Fruit fly (Drosophila melanogaster) whole organism, embryonic: ENCODE measurements around the gene Dad1.

Experiments used
- ATbp ChIP-seq: fragments of 200-800 bp; sonication (Bioruptor generic); optimal IDR thresholded peaks from 2 replicates; lab custom pipeline; 2017; ENCODE audit warnings: missing biosample characterization, mild to moderate bottlenecking, missing genetic modification characterization, missing genetic modification reagents
- Aef1 ChIP-seq: fragments of 200-800 bp; sonication (Bioruptor generic); IDR thresholded peaks from 3 replicates; pipeline ENCODE4 v1.3.6; 2022; ENCODE audit warnings: missing biosample characterization, missing genetic modification characterization
- Blimp-1 ChIP-seq: fragments of 200-800 bp; sonication (Bioruptor generic); optimal IDR thresholded peaks from 3 replicates; lab custom pipeline; 2018; ENCODE audit warnings: missing biosample characterization, missing genetic modification characterization, mild to moderate bottlenecking, moderate library complexity, missing genetic modification reagents
- CG10147 ChIP-seq: fragments of 200-800 bp; sonication (Bioruptor generic); optimal IDR thresholded peaks from 2 replicates; lab custom pipeline; 2019; ENCODE audit warnings: missing biosample characterization, mild to moderate bottlenecking, missing genetic modification characterization, moderate library complexity
- CG10462 ChIP-seq: fragments of 200-800 bp; sonication (Bioruptor generic); optimal IDR thresholded peaks from 2 replicates; lab custom pipeline; 2016; ENCODE audit warnings: missing biosample characterization, missing genetic modification characterization
- CG10565 ChIP-seq: fragments of 200-800 bp; sonication (Bioruptor generic); optimal IDR thresholded peaks from 3 replicates; lab custom pipeline; 2016; ENCODE audit warnings: missing biosample characterization, mild to moderate bottlenecking, missing genetic modification characterization
- CG11085 ChIP-seq: fragments of 200-800 bp; sonication (Bioruptor generic); IDR thresholded peaks from 2 replicates; pipeline ENCODE4 v1.3.6; 2022; ENCODE audit warnings: missing biosample characterization, missing genetic modification characterization
- CG11696 ChIP-seq: fragments of 200-800 bp; sonication (Bioruptor generic); IDR thresholded peaks from 2 replicates; pipeline ENCODE4 v1.3.6; 2022; ENCODE audit warnings: missing biosample characterization, missing genetic modification characterization
- CG12104 ChIP-seq: fragments of 200-800 bp; sonication (Bioruptor generic); optimal IDR thresholded peaks from 3 replicates; lab custom pipeline; 2016; ENCODE audit warnings: missing biosample characterization, missing genetic modification characterization
- CG12659 ChIP-seq: fragments of 200-800 bp; sonication (Bioruptor generic); optimal IDR thresholded peaks from 3 replicates; lab custom pipeline; 2017; ENCODE audit warnings: mild to moderate bottlenecking, missing biosample characterization, missing genetic modification reagents, missing genetic modification characterization
- CG1602 ChIP-seq: fragments of 200-800 bp; sonication (Bioruptor generic); optimal IDR thresholded peaks from 3 replicates; lab custom pipeline; 2016; ENCODE audit warnings: missing biosample characterization, missing genetic modification characterization
- CG17612 ChIP-seq: fragments of 200-800 bp; sonication (Bioruptor generic); IDR thresholded peaks from 2 replicates; pipeline ENCODE4 v1.3.6; 2022; ENCODE audit warnings: missing biosample characterization, missing genetic modification characterization
- CG2116 ChIP-seq: fragments of 200-800 bp; sonication (Bioruptor generic); optimal IDR thresholded peaks from 3 replicates; lab custom pipeline; 2018; ENCODE audit warnings: missing biosample characterization, mild to moderate bottlenecking, missing genetic modification characterization
- CG2129 ChIP-seq: fragments of 200-800 bp; sonication (Bioruptor generic); IDR thresholded peaks from 2 replicates; pipeline ENCODE4 v1.3.6; 2022; ENCODE audit warnings: missing biosample characterization, missing genetic modification characterization; ENCODE audit not compliant: partially characterized antibody
- CG2199 ChIP-seq: fragments of 200-800 bp; sonication (Bioruptor generic); IDR thresholded peaks from 3 replicates; pipeline ENCODE4 v1.3.6; 2022; ENCODE audit warnings: missing biosample characterization, missing genetic modification characterization
- CG31224 ChIP-seq: fragments of 200-800 bp; sonication (Bioruptor generic); IDR thresholded peaks from 2 replicates; pipeline ENCODE4 v1.3.6; 2022; ENCODE audit warnings: missing biosample characterization, missing genetic modification characterization
- CG3838 ChIP-seq: fragments of 200-800 bp; sonication (Bioruptor generic); optimal IDR thresholded peaks from 3 replicates; lab custom pipeline; 2016; ENCODE audit warnings: missing biosample characterization, missing genetic modification characterization
- CG4404 ChIP-seq: fragments of 200-800 bp; sonication (Bioruptor generic); IDR thresholded peaks from 2 replicates; pipeline ENCODE4 v1.3.6; 2022; ENCODE audit warnings: missing biosample characterization, missing genetic modification characterization
- CG6654 ChIP-seq: fragments of 200-800 bp; sonication (Bioruptor generic); optimal IDR thresholded peaks from 2 replicates; lab custom pipeline; 2017; ENCODE audit warnings: missing biosample characterization, mild to moderate bottlenecking, missing genetic modification characterization
- CG7928 ChIP-seq: fragments of 200-800 bp; sonication (Bioruptor generic); optimal IDR thresholded peaks from 2 replicates; lab custom pipeline; 2017; ENCODE audit warnings: missing biosample characterization, mild to moderate bottlenecking, missing genetic modification characterization
- CG8765 ChIP-seq: fragments of 200-800 bp; sonication (Bioruptor generic); IDR thresholded peaks from 2 replicates; pipeline ENCODE4 v1.3.6; 2022; ENCODE audit warnings: missing biosample characterization, missing genetic modification characterization
- CG9727 ChIP-seq: fragments of 200-800 bp; sonication (Bioruptor generic); optimal IDR thresholded peaks from 3 replicates; lab custom pipeline; 2017; ENCODE audit warnings: missing biosample characterization, mild to moderate bottlenecking, missing genetic modification characterization
- CHES-1-like ChIP-seq: fragments of 200-800 bp; sonication (Bioruptor generic); optimal IDR thresholded peaks from 2 replicates; lab custom pipeline; 2016; ENCODE audit warnings: missing biosample characterization, missing genetic modification characterization
- Camta ChIP-seq: fragments of 200-800 bp; sonication (Bioruptor generic); optimal IDR thresholded peaks from 2 replicates; lab custom pipeline; 2016; ENCODE audit warnings: missing biosample characterization, missing genetic modification characterization
- Dad ChIP-seq: fragments of 200-800 bp; sonication (Bioruptor generic); optimal IDR thresholded peaks from 3 replicates; lab custom pipeline; 2016; ENCODE audit warnings: missing biosample characterization, missing genetic modification characterization
- Dbx ChIP-seq: fragments of 200-800 bp; sonication (Bioruptor generic); IDR thresholded peaks from 3 replicates; pipeline ENCODE4 v1.3.6; 2022; ENCODE audit warnings: missing biosample characterization, missing genetic modification characterization
- Deaf1 ChIP-seq: fragments of 200-800 bp; optimal IDR thresholded peaks from 3 replicates; lab custom pipeline; 2019; ENCODE audit warnings: missing biosample characterization, mild to moderate bottlenecking, missing genetic modification characterization, moderate library complexity
- Myb ChIP-seq: fragments of 200-800 bp; sonication (Bioruptor generic); optimal IDR thresholded peaks from 2 replicates; lab custom pipeline; 2016; ENCODE audit warnings: missing biosample characterization, missing genetic modification characterization
- Nf-YA ChIP-seq: fragments of 200-800 bp; sonication (Bioruptor generic); IDR thresholded peaks from 2 replicates; pipeline ENCODE4 v1.3.6; 2022; ENCODE audit warnings: missing biosample characterization, missing genetic modification characterization
- Nf-YC ChIP-seq: fragments of 200-800 bp; optimal IDR thresholded peaks from 3 replicates; lab custom pipeline; 2019; ENCODE audit warnings: missing biosample characterization, mild to moderate bottlenecking, missing genetic modification characterization, moderate library complexity
- Poxn ChIP-seq: fragments of 200-800 bp; sonication (Bioruptor generic); IDR thresholded peaks from 2 replicates; pipeline ENCODE4 v1.3.6; 2022; ENCODE audit warnings: missing biosample characterization, missing genetic modification characterization
- Trl ChIP-seq, 3 experiments: fragments of >200 bp in 2 of 3; fragments of 200-800 bp in 1 of 3; sonication (Bioruptor generic) in 1 of 3; optimal IDR thresholded peaks; 2 replicates in 1 of 3; 3 replicates in 2 of 3; lab custom pipeline; 2016 to 2017; ENCODE audit warnings: missing biosample characterization in 1 of 3, missing genetic modification characterization in 1 of 3
- ab ChIP-seq: fragments of 200-800 bp; sonication (Bioruptor generic); optimal IDR thresholded peaks from 2 replicates; lab custom pipeline; 2016; ENCODE audit warnings: missing biosample characterization, missing genetic modification characterization
- ac ChIP-seq: fragments of 200-800 bp; sonication (Bioruptor generic); optimal IDR thresholded peaks from 3 replicates; lab custom pipeline; 2017; ENCODE audit warnings: missing biosample characterization, mild to moderate bottlenecking, missing genetic modification characterization
- br ChIP-seq: fragments of >200 bp; optimal IDR thresholded peaks from 2 replicates; lab custom pipeline; 2017
- cad ChIP-seq: fragments of >200 bp; optimal IDR thresholded peaks from 2 replicates; lab custom pipeline; 2017; ENCODE audit warnings: missing biosample characterization, missing genetic modification characterization
- chn ChIP-seq: fragments of 200-800 bp; sonication (Bioruptor generic); optimal IDR thresholded peaks from 2 replicates; lab custom pipeline; 2016; ENCODE audit warnings: missing biosample characterization, missing genetic modification characterization
- crc ChIP-seq: fragments of 200-800 bp; sonication (Bioruptor generic); optimal IDR thresholded peaks from 2 replicates; lab custom pipeline; 2016; ENCODE audit warnings: missing biosample characterization, missing genetic modification characterization
- fd3F ChIP-seq: fragments of 200-800 bp; sonication (Bioruptor generic); optimal IDR thresholded peaks from 2 replicates; lab custom pipeline; 2018; ENCODE audit warnings: missing biosample characterization, mild to moderate bottlenecking, missing genetic modification characterization, moderate library complexity
- fu2 ChIP-seq: fragments of 200-800 bp; sonication (Bioruptor generic); optimal IDR thresholded peaks from 2 replicates; lab custom pipeline; 2016; ENCODE audit warnings: missing biosample characterization, missing genetic modification characterization
- gsb ChIP-seq: fragments of 200-800 bp; sonication (Bioruptor generic); IDR thresholded peaks from 2 replicates; pipeline ENCODE4 v1.3.6; 2022; ENCODE audit warnings: missing biosample characterization, missing genetic modification characterization
- gsb-n ChIP-seq: fragments of 200-800 bp; sonication (Bioruptor generic); optimal IDR thresholded peaks from 3 replicates; lab custom pipeline; 2018; ENCODE audit warnings: missing biosample characterization, mild to moderate bottlenecking, missing genetic modification characterization
- her ChIP-seq: fragments of 200-800 bp; sonication (Bioruptor generic); optimal IDR thresholded peaks from 2 replicates; lab custom pipeline; 2016; ENCODE audit warnings: missing biosample characterization, missing genetic modification characterization
- mam ChIP-seq: fragments of 200-800 bp; sonication (Bioruptor generic); optimal IDR thresholded peaks from 3 replicates; lab custom pipeline; 2016; ENCODE audit warnings: missing biosample characterization, missing genetic modification characterization
- mld ChIP-seq: fragments of 200-800 bp; sonication (Bioruptor generic); IDR thresholded peaks from 3 replicates; pipeline ENCODE4 v1.3.6; 2022; ENCODE audit warnings: missing biosample characterization, missing genetic modification characterization; ENCODE audit not compliant: partially characterized antibody
- nau ChIP-seq: fragments of 200-800 bp; sonication (Bioruptor generic); optimal IDR thresholded peaks from 3 replicates; lab custom pipeline; 2017; ENCODE audit warnings: missing biosample characterization, mild to moderate bottlenecking, missing genetic modification characterization, missing genetic modification reagents
- onecut ChIP-seq: fragments of 200-800 bp; sonication (Bioruptor generic); IDR thresholded peaks from 2 replicates; pipeline ENCODE4 v1.3.6; 2022; ENCODE audit warnings: missing biosample characterization, missing genetic modification characterization
- org-1 ChIP-seq: fragments of 200-800 bp; sonication (Bioruptor generic); optimal IDR thresholded peaks from 2 replicates; lab custom pipeline; 2017; ENCODE audit warnings: missing biosample characterization, missing genetic modification characterization
- pho ChIP-seq: fragments of 200-800 bp; sonication (Bioruptor generic); optimal IDR thresholded peaks from 2 replicates; lab custom pipeline; 2016; ENCODE audit warnings: missing biosample characterization, missing genetic modification characterization
- sr ChIP-seq: fragments of 200-800 bp; sonication (Bioruptor generic); IDR thresholded peaks from 3 replicates; pipeline ENCODE4 v1.3.6; 2022; ENCODE audit warnings: missing biosample characterization, missing genetic modification characterization
- yki ChIP-seq: fragments of >200 bp; optimal IDR thresholded peaks from 3 replicates; lab custom pipeline; 2018

The Dad1 gene

DNA sequence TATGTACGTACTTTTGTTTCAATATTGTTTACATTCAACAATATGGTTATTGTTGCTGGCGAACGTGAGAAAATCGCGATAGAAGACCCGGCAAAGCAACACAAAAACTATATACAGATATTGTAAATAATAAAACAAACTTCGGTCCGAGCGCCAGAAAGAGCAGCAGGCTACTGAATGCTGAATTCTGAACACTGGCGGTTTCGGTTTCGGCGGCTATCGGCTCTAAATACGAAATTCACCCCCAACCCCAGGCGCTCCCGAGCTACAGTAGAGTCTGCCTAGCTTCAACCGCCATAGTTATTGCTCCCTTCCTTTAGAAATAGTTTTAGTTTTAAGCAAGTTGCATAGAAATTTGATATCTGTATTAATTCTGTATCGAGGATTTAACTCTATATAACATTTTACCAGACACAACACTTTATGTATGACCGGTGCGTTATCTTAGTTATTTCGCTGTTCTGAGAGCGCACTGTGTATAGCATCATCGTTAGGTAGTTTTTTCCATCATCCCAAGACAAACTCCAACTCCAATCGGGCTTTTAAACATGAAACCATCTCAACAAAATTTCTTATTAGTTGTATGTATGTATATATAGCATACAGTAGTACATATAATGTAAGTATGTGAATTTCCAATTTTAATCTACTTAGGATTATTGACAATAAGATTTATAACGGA lies 21.5 kb downstream of the Dad1 start, which contains the start of gene CG7627 (continued):
- TF ChIP-seq Trl (optimal IDR thresholded peaks at IDR 0.05; lab: Kevin White, UChicago) = no peak
- peak; percentile 71 for TF ChIP-seq Trl (GFP tag; optimal IDR thresholded peaks at IDR 0.05; lab: Kevin White, UChicago)
- TF ChIP-seq Poxn (GFP tag; lab: Robert Waterston, UW) = peak; percentile 70
- no peak for TF ChIP-seq mld (GFP tag; lab: Robert Waterston, UW)
- peak; percentile 54 for TF ChIP-seq onecut
- TF ChIP-seq pho (GFP tag; lab: Kevin White, UChicago) = peak; percentile 59
- peak; percentile 47 for TF ChIP-seq Camta
- TF ChIP-seq CG2116 (GFP tag; lab: Kevin White, UChicago) = peak; percentile 17
- no peak for TF ChIP-seq CG2129 (GFP tag; lab: Robert Waterston, UW)
- TF ChIP-seq Aef1 = peak; percentile 75
- no peak for TF ChIP-seq ac
- TF ChIP-seq CG6654 (GFP tag; lab: Kevin White, UChicago) = peak; percentile 53
- peak; percentile 55 for TF ChIP-seq Nf-YC (tag; lab: Kevin White, UChicago)
- TF ChIP-seq CG31224 (GFP tag; lab: Robert Waterston, UW) = peak; percentile 96
- 0 out of 2 replicates have a peak, but pooled peaks have one; percentile 34 for TF ChIP-seq CG11696 (GFP tag; lab: Robert Waterston, UW)
- peak; percentile 78 for TF ChIP-seq CG4404 (GFP tag; lab: Robert Waterston, UW)
- TF ChIP-seq Deaf1 (tag; lab: Kevin White, UChicago) = peak; percentile 97
- TF ChIP-seq Nf-YA (GFP tag; lab: Robert Waterston, UW) = peak; percentile 53; the same call in 1 of the 2 replicates
- peak; percentile 22; the same call in 1 of the 3 replicates for TF ChIP-seq sr
- TF ChIP-seq CHES-1-like (GFP tag; lab: Kevin White, UChicago) = peak; percentile 84
- no peak for TF ChIP-seq CG10565 (GFP tag; lab: Kevin White, UChicago)
- TF ChIP-seq yki (lab: Kevin White, UChicago) = no peak
- TF ChIP-seq CG12104 (GFP tag; lab: Kevin White, UChicago) = peak; percentile 76
- TF ChIP-seq crc (GFP tag; lab: Kevin White, UChicago) = peak; percentile 68
- TF ChIP-seq gsb = peak; percentile 43; the same call in 1 of the 2 replicates
- no peak for TF ChIP-seq br (lab: Kevin White, UChicago)
- TF ChIP-seq Dad (GFP tag; lab: Kevin White, UChicago) = peak; percentile 61
- TF ChIP-seq nau (GFP tag; lab: Kevin White, UChicago) = peak; percentile 34
- TF ChIP-seq Dbx = peak; percentile 85
- TF ChIP-seq CG10462 (GFP tag; lab: Kevin White, UChicago) = peak; percentile 45
- TF ChIP-seq ATbp (GFP tag; lab: Kevin White, UChicago) = peak; percentile 68
- TF ChIP-seq ab (GFP tag; lab: Kevin White, UChicago) = peak; percentile 72
- TF ChIP-seq mam (GFP tag; lab: Kevin White, UChicago) = peak; percentile 84
- peak; percentile 21 for TF ChIP-seq CG10147 (GFP tag; lab: Kevin White, UChicago)
- peak; percentile 70 for TF ChIP-seq her
- no peak for TF ChIP-seq CG2199
- TF ChIP-seq Myb (GFP tag; lab: Kevin White, UChicago) = peak; percentile 65
- peak; percentile 23 for TF ChIP-seq CG1602 (GFP tag; lab: Kevin White, UChicago)
- TF ChIP-seq CG17612 (GFP tag; lab: Robert Waterston, UW) = no peak
- no peak for TF ChIP-seq CG3838
- peak; percentile 73 for TF ChIP-seq CG12659 (GFP tag; lab: Kevin White, UChicago)
- TF ChIP-seq chn (GFP tag; lab: Kevin White, UChicago) = peak; percentile 56
- TF ChIP-seq gsb-n (tag; lab: Kevin White, UChicago) = peak; percentile 19
- TF ChIP-seq fd3F (GFP tag; lab: Kevin White, UChicago) = peak; percentile 60
- peak; percentile 49 for TF ChIP-seq CG7928 (GFP tag; lab: Kevin White, UChicago)
- TF ChIP-seq Blimp-1 = peak; percentile 66
- peak; percentile 59 for TF ChIP-seq org-1 (GFP tag; lab: Kevin White, UChicago)
- peak; percentile 77 for TF ChIP-seq fu2 (GFP tag; lab: Kevin White, UChicago)
- peak; percentile 72; the same call in 1 of the 2 replicates for TF ChIP-seq CG11085
- TF ChIP-seq CG8765 (GFP tag; lab: Robert Waterston, UW) = no peak
- no peak for TF ChIP-seq cad (GFP tag; lab: Kevin White, UChicago)
- TF ChIP-seq CG9727 = peak; percentile 82
